Fruit fly (Drosophila melanogaster) S2 (cell line): Measurements from ENCODE around the gene Keap1.

ENCODE experiments used
- CG8478 ChIP-seq: fragments of >200 bp; optimal IDR thresholded peaks from 2 replicates; lab custom pipeline; 2018
- CTCF ChIP-seq, 2 experiments: fragments of >200 bp; optimal IDR thresholded peaks; 2 replicates each; lab custom pipeline; 2018

- TF ChIP-seq CG8478 (lab: Kevin White, UChicago): no peak
- TF ChIP-seq CTCF (optimal IDR thresholded peaks at IDR 0.05; lab: Kevin White, UChicago): no peak
These were observed 17.9 kb downstream of the Keap1 start for dm6 chr3R:17061736-17062371.
